Worm (Caenorhabditis elegans) whole organism, L3 larva: Measurements from ENCODE around the gene mbk-1.

Experiments used
- R02D3.7 ChIP-seq: fragments of 150-350 bp; optimal IDR thresholded peaks from 2 replicates; lab custom pipeline; 2014; ENCODE audit warnings: missing biosample characterization, missing genetic modification characterization
- ZK546.5 ChIP-seq: sonication (generic microtip); optimal IDR thresholded peaks from 2 replicates; lab custom pipeline; 2017; ENCODE audit warnings: missing biosample characterization, missing genetic modification characterization
- ama-1 ChIP-seq: fragments of 150-350 bp; optimal IDR thresholded peaks from 2 replicates; lab custom pipeline; 2018
- ceh-16 ChIP-seq: sonication (generic microtip); optimal IDR thresholded peaks from 2 replicates; lab custom pipeline; 2017; ENCODE audit warnings: missing biosample characterization, missing genetic modification characterization
- ceh-28 ChIP-seq: fragments of 150-350 bp; optimal IDR thresholded peaks from 2 replicates; lab custom pipeline; 2014; ENCODE audit warnings: missing biosample characterization, missing genetic modification reagents, missing genetic modification characterization
- ceh-82 ChIP-seq: fragments of 150-350 bp; optimal IDR thresholded peaks from 2 replicates; lab custom pipeline; 2014; ENCODE audit warnings: missing biosample characterization, missing genetic modification characterization
- ceh-9 ChIP-seq: sonication (generic microtip); optimal IDR thresholded peaks from 2 replicates; lab custom pipeline; 2018; ENCODE audit warnings: missing biosample characterization, missing genetic modification characterization
- daf-12 ChIP-seq: fragments of 150-350 bp; optimal IDR thresholded peaks from 2 replicates; lab custom pipeline; 2014; ENCODE audit warnings: missing biosample characterization, missing genetic modification reagents, missing genetic modification characterization
- egl-27 ChIP-seq: sonication (generic microtip); optimal IDR thresholded peaks from 4 replicates; lab custom pipeline; 2017; ENCODE audit warnings: missing biosample characterization, missing genetic modification reagents, missing genetic modification characterization
- egl-5 ChIP-seq: fragments of 150-350 bp; optimal IDR thresholded peaks from 2 replicates; lab custom pipeline; 2017; ENCODE audit warnings: missing biosample characterization, missing genetic modification reagents, missing genetic modification characterization, inconsistent platforms
- elt-2 ChIP-seq: sonication (generic microtip); optimal IDR thresholded peaks from 2 replicates; lab custom pipeline; 2016; ENCODE audit warnings: missing genetic modification reagents, mild to moderate bottlenecking, missing genetic modification characterization, missing compliant biosample characterization
- eor-1 ChIP-seq, 2 experiments: fragments of 150-350 bp; optimal IDR thresholded peaks; 2 replicates each; lab custom pipeline; 2014 to 2018; ENCODE audit warnings: missing biosample characterization in 2 of 2, missing genetic modification characterization in 2 of 2
- fkh-10 ChIP-seq: sonication (generic microtip); optimal IDR thresholded peaks from 2 replicates; lab custom pipeline; 2017; ENCODE audit warnings: missing biosample characterization, missing genetic modification reagents, missing genetic modification characterization
- hmg-11 ChIP-seq: sonication (generic microtip); optimal IDR thresholded peaks from 2 replicates; lab custom pipeline; 2016; ENCODE audit warnings: missing genetic modification characterization, missing compliant biosample characterization
- jun-1 ChIP-seq: fragments of 150-350 bp; optimal IDR thresholded peaks from 2 replicates; lab custom pipeline; 2014; ENCODE audit warnings: missing biosample characterization, missing genetic modification reagents, missing genetic modification characterization
- lin-15B ChIP-seq: fragments of 150-350 bp; optimal IDR thresholded peaks from 2 replicates; lab custom pipeline; 2014; ENCODE audit warnings: missing biosample characterization, missing genetic modification characterization
- lin-39 ChIP-seq: fragments of 150-350 bp; optimal IDR thresholded peaks from 2 replicates; lab custom pipeline; 2018; ENCODE audit warnings: missing biosample characterization, missing genetic modification reagents, missing genetic modification characterization
- lsy-12 ChIP-seq: sonication (generic microtip); optimal IDR thresholded peaks from 2 replicates; lab custom pipeline; 2016; ENCODE audit warnings: mild to moderate bottlenecking, missing genetic modification characterization, missing compliant biosample characterization
- mdl-1 ChIP-seq: fragments of 150-350 bp; optimal IDR thresholded peaks from 2 replicates; lab custom pipeline; 2014; ENCODE audit warnings: missing biosample characterization, missing genetic modification characterization
- mml-1 ChIP-seq: fragments of 150-350 bp; sonication (generic microtip); optimal IDR thresholded peaks from 3 replicates; lab custom pipeline; 2014; ENCODE audit warnings: missing biosample characterization, missing genetic modification characterization
- nfya-1 ChIP-seq: sonication (generic microtip); optimal IDR thresholded peaks from 2 replicates; lab custom pipeline; 2017; ENCODE audit warnings: missing genetic modification characterization, mild to moderate bottlenecking, missing compliant biosample characterization, antibody characterized with exemption, moderate library complexity; ENCODE audit not compliant: insufficient read depth
- nhr-11 ChIP-seq: fragments of 150-350 bp; optimal IDR thresholded peaks from 2 replicates; lab custom pipeline; 2014; ENCODE audit warnings: missing biosample characterization, missing genetic modification characterization
- nhr-12 ChIP-seq: fragments of 150-350 bp; optimal IDR thresholded peaks from 2 replicates; lab custom pipeline; 2014; ENCODE audit warnings: missing biosample characterization, missing genetic modification characterization
- nhr-23 ChIP-seq: fragments of 150-350 bp; optimal IDR thresholded peaks from 2 replicates; lab custom pipeline; 2014; ENCODE audit warnings: missing biosample characterization, missing genetic modification reagents, missing genetic modification characterization
- nhr-25 ChIP-seq: sonication (generic microtip); optimal IDR thresholded peaks from 2 replicates; lab custom pipeline; 2017; ENCODE audit warnings: missing biosample characterization, missing genetic modification characterization
- nhr-43 ChIP-seq: sonication (generic microtip); optimal IDR thresholded peaks from 2 replicates; lab custom pipeline; 2016; ENCODE audit warnings: mild to moderate bottlenecking, missing genetic modification characterization, missing compliant biosample characterization; ENCODE audit not compliant: poor library complexity, severe bottlenecking
- nhr-67 ChIP-seq: fragments of 150-350 bp; optimal IDR thresholded peaks from 2 replicates; lab custom pipeline; 2014; ENCODE audit warnings: missing biosample characterization, missing genetic modification characterization
- nhr-77 ChIP-seq: fragments of 150-350 bp; optimal IDR thresholded peaks from 2 replicates; lab custom pipeline; 2014; ENCODE audit warnings: missing biosample characterization, missing genetic modification characterization
- pha-4 ChIP-seq: fragments of 150-350 bp; optimal IDR thresholded peaks from 2 replicates; lab custom pipeline; 2014; ENCODE audit warnings: missing biosample characterization, missing genetic modification reagents, missing genetic modification characterization
- pqm-1 ChIP-seq: fragments of 150-350 bp; optimal IDR thresholded peaks from 2 replicates; lab custom pipeline; 2017; ENCODE audit warnings: missing biosample characterization, missing genetic modification characterization, inconsistent platforms
- sea-2 ChIP-seq: fragments of 150-350 bp; sonication (generic microtip); optimal IDR thresholded peaks from 4 replicates; lab custom pipeline; 2014; ENCODE audit warnings: missing biosample characterization, missing genetic modification reagents, missing genetic modification characterization
- skn-1 ChIP-seq: fragments of 150-350 bp; optimal IDR thresholded peaks from 2 replicates; lab custom pipeline; 2014; ENCODE audit warnings: missing biosample characterization, missing genetic modification characterization
- snpc-4 ChIP-seq: fragments of 150-350 bp; optimal IDR thresholded peaks from 2 replicates; lab custom pipeline; 2014; ENCODE audit warnings: missing biosample characterization, missing genetic modification characterization
- tbx-2 ChIP-seq: sonication (generic microtip); optimal IDR thresholded peaks from 2 replicates; lab custom pipeline; 2016; ENCODE audit warnings: mild to moderate bottlenecking, missing genetic modification characterization, missing compliant biosample characterization
- unc-39 ChIP-seq: sonication (generic microtip); optimal IDR thresholded peaks from 4 replicates; lab custom pipeline; 2017; ENCODE audit warnings: missing biosample characterization, missing genetic modification characterization
- unc-62 ChIP-seq: fragments of 150-350 bp; sonication (generic microtip); optimal IDR thresholded peaks from 4 replicates; lab custom pipeline; 2014; ENCODE audit warnings: missing biosample characterization, missing genetic modification reagents, missing genetic modification characterization
- zag-1 ChIP-seq: fragments of 150-350 bp; optimal IDR thresholded peaks from 2 replicates; lab custom pipeline; 2014; ENCODE audit warnings: missing biosample characterization, missing genetic modification characterization
- ztf-11 ChIP-seq: fragments of 150-350 bp; optimal IDR thresholded peaks from 2 replicates; lab custom pipeline; 2014; ENCODE audit warnings: missing biosample characterization, missing genetic modification characterization

mbk-1 gene

ce11 chrX:14851904-14852303, 27.6 kb upstream of the mbk-1 start:
- TF ChIP-seq mml-1 (tag; lab: Kevin White, UChicago) (no peak), skn-1 (tag; lab: Kevin White, UChicago) (no peak), eor-1 (tag; optimal IDR thresholded peaks at IDR 0.05; lab: Kevin White, UChicago) (no peak), mdl-1 (no peak), nhr-67 (tag; lab: Kevin White, UChicago) (no peak), jun-1 (no peak), pqm-1 (tag; lab: Kevin White, UChicago) (no peak)

ce11 chrX:14849054-14849453, 24.7 kb upstream of the mbk-1 start, which contains the start of gene acd-3:
Gene acd-3 (plus strand): TSS chrX:14849275.
- TF ChIP-seq ZK546.5 (tag; lab: Kevin White, UChicago), result no peak
- TF ChIP-seq jun-1, result no peak
- TF ChIP-seq nhr-12 (tag; lab: Kevin White, UChicago), result no peak
- TF ChIP-seq nhr-43, result no peak
- no peak for TF ChIP-seq sea-2
- TF ChIP-seq ceh-28 (tag; lab: Kevin White, UChicago), result peak; percentile 35
- TF ChIP-seq egl-5, result no peak
- TF ChIP-seq nhr-77 (tag; lab: Kevin White, UChicago), result no peak
- peak; percentile 58 for TF ChIP-seq elt-2 (tag; lab: Kevin White, UChicago)
- TF ChIP-seq pqm-1 (tag; lab: Kevin White, UChicago), result peak; percentile 43

- no peak for TF ChIP-seq unc-62 (GFP tag; lab: Kevin White, UChicago)
- no peak for TF ChIP-seq R02D3.7 (tag; lab: Kevin White, UChicago)
- no peak for TF ChIP-seq ztf-11
- TF ChIP-seq nhr-67 (tag; lab: Kevin White, UChicago), result no peak
- TF ChIP-seq mdl-1, result no peak
- TF ChIP-seq ZK546.5 (tag; lab: Kevin White, UChicago), result no peak
- TF ChIP-seq lin-39 (tag; lab: Kevin White, UChicago), result no peak
Observed at ce11 chrX:14845637-14846036, 21.3 kb upstream of the mbk-1 start, which contains the start of gene egrh-1. Gene egrh-1 (plus strand): TSS chrX:14845937.

ce11 chrX:14844481-14844880, 20.1 kb upstream of the mbk-1 start:
- TF ChIP-seq egl-27 (tag; lab: Kevin White, UChicago) (no peak), elt-2 (tag; lab: Kevin White, UChicago) (peak; percentile 63), pqm-1 (tag; lab: Kevin White, UChicago) (peak; percentile 86)

ce11 chrX:14842846-14843369, 18.6 kb upstream of the mbk-1 start:
- TF ChIP-seq pha-4 (tag; lab: Kevin White, UChicago), result peak; percentile 66
- TF ChIP-seq ztf-11, result no peak

- TF ChIP-seq ztf-11 (no peak), sea-2 (peak; percentile 69), nhr-23 (tag; lab: Kevin White, UChicago) (peak; percentile 56), nhr-43 (peak; percentile 41), zag-1 (peak; percentile 29), lsy-12 (tag; lab: Kevin White, UChicago) (peak; percentile 76), egl-5 (peak; percentile 95), unc-62 (GFP tag; lab: Kevin White, UChicago) (peak; percentile 57), nhr-11 (tag; lab: Kevin White, UChicago) (peak; percentile 80), eor-1 (tag; optimal IDR thresholded peaks at IDR 0.05; lab: Kevin White, UChicago) (no peak), daf-12 (tag; lab: Kevin White, UChicago) (no peak), nhr-25 (tag; lab: Kevin White, UChicago) (peak; percentile 45), pha-4 (tag; lab: Kevin White, UChicago) (peak; percentile 95), nfya-1 (tag; lab: Kevin White, UChicago) (peak; percentile 93), ceh-16 (no peak), lin-15B (tag; lab: Kevin White, UChicago) (peak; percentile 73), ceh-82 (tag; lab: Kevin White, UChicago) (peak; percentile 19), nhr-67 (tag; lab: Kevin White, UChicago) (no peak), ama-1 (lab: Kevin White, UChicago) (no peak), R02D3.7 (tag; lab: Kevin White, UChicago) (peak; percentile 38), ceh-28 (tag; lab: Kevin White, UChicago) (peak; percentile 68), elt-2 (tag; lab: Kevin White, UChicago) (peak; percentile 71), tbx-2 (tag; lab: Kevin White, UChicago) (peak; percentile 74), hmg-11 (tag; lab: Kevin White, UChicago) (peak; percentile 94), skn-1 (tag; lab: Kevin White, UChicago) (peak; percentile 88), snpc-4 (peak; percentile 58), jun-1 (peak; percentile 78), ceh-9 (tag; lab: Kevin White, UChicago) (no peak), lin-39 (tag; lab: Kevin White, UChicago) (peak; percentile 57), fkh-10 (GFP tag; lab: Kevin White, UChicago) (peak; percentile 91), pqm-1 (tag; lab: Kevin White, UChicago) (peak; percentile 83), unc-39 (tag; lab: Kevin White, UChicago) (peak; percentile 10), mdl-1 (peak; percentile 58)
Observed at ce11 chrX:14841030-14841429, 16.7 kb upstream of the mbk-1 start.
